Worm (Caenorhabditis elegans) whole organism, mixed stage, embryonic: Measurements from ENCODE around the gene C06A6.4.

ENCODE experiments used
- M03D4.4 ChIP-seq: sonication (generic microtip); optimal IDR thresholded peaks from 2 replicates; lab custom pipeline; 2017; ENCODE audit warnings: mild to moderate bottlenecking, missing genetic modification characterization, missing compliant biosample characterization
- bed-3 ChIP-seq: fragments of 200-800 bp; sonication (Bioruptor generic); optimal IDR thresholded peaks from 3 replicates; lab custom pipeline; 2018; ENCODE audit warnings: mild to moderate bottlenecking, missing genetic modification characterization, moderate library complexity, missing compliant biosample characterization
- blmp-1 ChIP-seq: fragments of 150-350 bp; optimal IDR thresholded peaks from 2 replicates; lab custom pipeline; 2014; ENCODE audit warnings: missing biosample characterization, missing genetic modification characterization
- ceh-39 ChIP-seq: fragments of 150-350 bp; optimal IDR thresholded peaks from 2 replicates; lab custom pipeline; 2014; ENCODE audit warnings: missing biosample characterization, missing genetic modification characterization
- ceh-43 ChIP-seq: fragments of 200-800 bp; sonication (Bioruptor generic); optimal IDR thresholded peaks from 2 replicates; lab custom pipeline; 2018; ENCODE audit warnings: mild to moderate bottlenecking, missing genetic modification characterization, moderate library complexity, missing compliant biosample characterization
- ceh-83 ChIP-seq: fragments of 200-800 bp; sonication (Bioruptor generic); optimal IDR thresholded peaks from 2 replicates; lab custom pipeline; 2018; ENCODE audit warnings: mild to moderate bottlenecking, missing genetic modification characterization, missing compliant biosample characterization
- ces-1 ChIP-seq: fragments of 150-350 bp; optimal IDR thresholded peaks from 2 replicates; lab custom pipeline; 2014; ENCODE audit warnings: missing biosample characterization, missing genetic modification reagents, missing genetic modification characterization
- cnd-1 ChIP-seq: fragments of 200-800 bp; sonication (Bioruptor generic); optimal IDR thresholded peaks from 2 replicates; lab custom pipeline; 2018; ENCODE audit warnings: mild to moderate bottlenecking, missing genetic modification characterization, missing compliant biosample characterization
- drap-1 ChIP-seq: fragments of 200-800 bp; sonication (Bioruptor generic); optimal IDR thresholded peaks from 3 replicates; lab custom pipeline; 2018; ENCODE audit warnings: mild to moderate bottlenecking, missing genetic modification characterization, missing compliant biosample characterization
- elt-3 ChIP-seq: fragments of 150-350 bp; optimal IDR thresholded peaks from 2 replicates; lab custom pipeline; 2014; ENCODE audit warnings: missing biosample characterization, missing genetic modification characterization
- flh-1 ChIP-seq: fragments of 200-800 bp; sonication (Bioruptor generic); optimal IDR thresholded peaks from 2 replicates; lab custom pipeline; 2018; ENCODE audit warnings: mild to moderate bottlenecking, missing genetic modification characterization, moderate library complexity, missing compliant biosample characterization
- hlh-1 ChIP-seq: fragments of 150-350 bp; optimal IDR thresholded peaks from 2 replicates; lab custom pipeline; 2014; ENCODE audit warnings: missing biosample characterization, missing genetic modification reagents, missing genetic modification characterization
- lin-13 ChIP-seq: fragments of 150-350 bp; optimal IDR thresholded peaks from 2 replicates; lab custom pipeline; 2014; ENCODE audit warnings: missing biosample characterization, missing genetic modification characterization
- lin-32 ChIP-seq: fragments of 200-800 bp; sonication (Bioruptor generic); optimal IDR thresholded peaks from 2 replicates; lab custom pipeline; 2018; ENCODE audit warnings: mild to moderate bottlenecking, missing genetic modification characterization, missing compliant biosample characterization
- lsy-2 ChIP-seq: fragments of 150-350 bp; optimal IDR thresholded peaks from 2 replicates; lab custom pipeline; 2014; ENCODE audit warnings: missing biosample characterization, missing genetic modification characterization
- mab-5 ChIP-seq: fragments of 150-350 bp; optimal IDR thresholded peaks from 2 replicates; lab custom pipeline; 2014; ENCODE audit warnings: missing biosample characterization, missing genetic modification characterization
- mep-1 ChIP-seq: fragments of 150-350 bp; optimal IDR thresholded peaks from 2 replicates; lab custom pipeline; 2017; ENCODE audit warnings: missing biosample characterization, missing genetic modification reagents, missing genetic modification characterization, inconsistent platforms
- mls-2 ChIP-seq: sonication (generic microtip); optimal IDR thresholded peaks from 2 replicates; lab custom pipeline; 2016; ENCODE audit warnings: mild to moderate bottlenecking, missing genetic modification characterization, moderate library complexity, missing compliant biosample characterization
- nhr-12 ChIP-seq: fragments of 150-350 bp; optimal IDR thresholded peaks from 2 replicates; lab custom pipeline; 2014; ENCODE audit warnings: missing biosample characterization, missing genetic modification characterization
- nhr-2 ChIP-seq: fragments of 150-350 bp; optimal IDR thresholded peaks from 2 replicates; lab custom pipeline; 2014; ENCODE audit warnings: missing biosample characterization, missing genetic modification characterization
- nhr-237 ChIP-seq: fragments of 150-350 bp; optimal IDR thresholded peaks from 2 replicates; lab custom pipeline; 2014; ENCODE audit warnings: missing biosample characterization, missing genetic modification characterization
- nhr-28 ChIP-seq: fragments of 150-350 bp; optimal IDR thresholded peaks from 2 replicates; lab custom pipeline; 2014; ENCODE audit warnings: missing biosample characterization, missing genetic modification characterization
- nhr-76 ChIP-seq: sonication (generic microtip); optimal IDR thresholded peaks from 2 replicates; lab custom pipeline; 2017; ENCODE audit warnings: missing biosample characterization, missing genetic modification characterization
- pha-4 ChIP-seq: fragments of 150-350 bp; optimal IDR thresholded peaks from 2 replicates; lab custom pipeline; 2018; ENCODE audit warnings: missing biosample characterization, missing genetic modification reagents, missing genetic modification characterization
- sem-2 ChIP-seq: fragments of 200-800 bp; sonication (Bioruptor generic); optimal IDR thresholded peaks from 2 replicates; lab custom pipeline; 2018; ENCODE audit warnings: mild to moderate bottlenecking, missing genetic modification characterization, missing compliant biosample characterization
- snpc-4 ChIP-seq: fragments of 150-350 bp; optimal IDR thresholded peaks from 2 replicates; lab custom pipeline; 2014; ENCODE audit warnings: missing biosample characterization, missing genetic modification characterization
- sptf-1 ChIP-seq: sonication (generic microtip); optimal IDR thresholded peaks from 2 replicates; lab custom pipeline; 2017; ENCODE audit warnings: mild to moderate bottlenecking, missing genetic modification characterization, moderate library complexity, missing compliant biosample characterization
- tbx-8 ChIP-seq: fragments of 200-800 bp; sonication (Bioruptor generic); optimal IDR thresholded peaks from 2 replicates; lab custom pipeline; 2018; ENCODE audit warnings: mild to moderate bottlenecking, missing genetic modification characterization, moderate library complexity, missing compliant biosample characterization
- unc-120 ChIP-seq: sonication (generic microtip); optimal IDR thresholded peaks from 2 replicates; lab custom pipeline; 2017; ENCODE audit warnings: missing genetic modification characterization, missing compliant biosample characterization; ENCODE audit not compliant: poor library complexity, severe bottlenecking
- unc-39 ChIP-seq: fragments of 150-350 bp; optimal IDR thresholded peaks from 2 replicates; lab custom pipeline; 2014; ENCODE audit warnings: missing biosample characterization, missing genetic modification characterization
- unc-62 ChIP-seq: fragments of 150-350 bp; optimal IDR thresholded peaks from 2 replicates; lab custom pipeline; 2014; ENCODE audit warnings: missing biosample characterization, missing genetic modification reagents, missing genetic modification characterization
- zip-8 ChIP-seq: fragments of 150-350 bp; optimal IDR thresholded peaks from 2 replicates; lab custom pipeline; 2014; ENCODE audit warnings: missing biosample characterization, missing genetic modification characterization
- ztf-11 ChIP-seq: fragments of 150-350 bp; optimal IDR thresholded peaks from 2 replicates; lab custom pipeline; 2014; ENCODE audit warnings: missing biosample characterization, missing genetic modification characterization

Gene C06A6.4

ce11 chrIV:7790151-7790691 lies 38.9 kb downstream of the C06A6.4 start:
- no peak for TF ChIP-seq hlh-1 (tag; lab: Kevin White, UChicago)
- no peak for TF ChIP-seq ceh-83
- TF ChIP-seq ces-1 (GFP tag; lab: Kevin White, UChicago), result no peak
- no peak for TF ChIP-seq sem-2
- no peak for TF ChIP-seq blmp-1 (tag; lab: Kevin White, UChicago)
- TF ChIP-seq mep-1 (tag; lab: Kevin White, UChicago), result no peak
- TF ChIP-seq pha-4 (tag; lab: Kevin White, UChicago), result no peak
- no peak for TF ChIP-seq snpc-4
- TF ChIP-seq drap-1 (GFP tag; lab: Kevin White, UChicago), result no peak
- TF ChIP-seq lsy-2, result no peak
- no peak for TF ChIP-seq unc-120 (tag; lab: Kevin White, UChicago)

ce11 chrIV:7789521-7789949 lies 39.6 kb downstream of the C06A6.4 start, which contains the start of gene imp-3:
TSS of gene imp-3 (minus strand) at chrIV:7789613.
- no peak for TF ChIP-seq cnd-1 (tag; lab: Kevin White, UChicago)
- no peak for TF ChIP-seq mls-2
- TF ChIP-seq nhr-237 (tag; lab: Kevin White, UChicago), result no peak
- TF ChIP-seq zip-8 (tag; lab: Kevin White, UChicago), result no peak
- TF ChIP-seq lsy-2, result peak; percentile 25
- no peak for TF ChIP-seq unc-120 (tag; lab: Kevin White, UChicago)
- TF ChIP-seq lin-13 (tag; lab: Kevin White, UChicago), result no peak
- no peak for TF ChIP-seq ceh-39 (tag; lab: Kevin White, UChicago)
- no peak for TF ChIP-seq unc-39
- TF ChIP-seq lin-32, result no peak
- TF ChIP-seq sem-2, result peak; percentile 17
- TF ChIP-seq mep-1 (tag; lab: Kevin White, UChicago), result no peak
- no peak for TF ChIP-seq elt-3 (tag; lab: Kevin White, UChicago)
- no peak for TF ChIP-seq sptf-1 (tag; lab: Kevin White, UChicago)
- TF ChIP-seq flh-1, result no peak
- TF ChIP-seq ceh-83, result no peak
- TF ChIP-seq drap-1 (GFP tag; lab: Kevin White, UChicago), result no peak
- no peak for TF ChIP-seq unc-62 (GFP tag; lab: Kevin White, UChicago)
- no peak for TF ChIP-seq blmp-1 (tag; lab: Kevin White, UChicago)
- TF ChIP-seq hlh-1 (tag; lab: Kevin White, UChicago), result peak; percentile 7
- no peak for TF ChIP-seq mab-5 (tag; lab: Kevin White, UChicago)
- TF ChIP-seq nhr-12 (tag; lab: Kevin White, UChicago), result no peak

DNA sequence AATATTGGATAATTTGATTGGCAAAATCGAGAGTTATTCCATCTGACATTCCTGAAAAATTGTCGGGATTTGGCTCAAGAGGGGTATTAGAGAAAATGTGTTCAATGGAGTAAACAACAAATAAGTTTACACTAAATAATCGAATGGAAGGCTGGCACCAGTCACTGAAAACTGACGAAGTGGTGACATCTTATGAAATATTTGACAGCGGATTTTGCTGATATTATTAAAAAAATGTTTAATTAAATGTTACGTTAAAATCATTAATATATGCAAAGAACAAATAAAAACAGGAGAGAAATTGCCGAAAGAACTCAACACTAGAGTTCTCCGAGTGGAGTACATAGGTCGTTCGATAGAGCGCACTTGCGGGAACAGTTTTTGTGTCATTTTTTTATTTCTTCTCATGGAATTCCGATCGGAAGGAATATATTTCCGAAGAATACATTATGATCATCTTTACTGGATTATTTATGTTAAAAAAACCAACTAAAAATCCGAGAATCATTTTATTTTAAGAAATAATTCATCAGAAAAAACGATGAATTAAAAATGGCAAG lies 43.5 kb downstream of the C06A6.4 start, which contains the start of gene tag-322:
TSS of gene tag-322 (minus strand) at position 51 of the 560 bp plus-strand sequence.
- TF ChIP-seq zip-8 (tag; lab: Kevin White, UChicago) (no peak), nhr-12 (tag; lab: Kevin White, UChicago) (no peak), bed-3 (GFP tag; lab: Kevin White, UChicago) (no peak), nhr-76 (no peak), ztf-11 (tag; lab: Kevin White, UChicago) (no peak), unc-39 (no peak), lsy-2 (peak; percentile 41), nhr-28 (tag; lab: Kevin White, UChicago) (no peak), ces-1 (GFP tag; lab: Kevin White, UChicago) (peak; percentile 15), mep-1 (tag; lab: Kevin White, UChicago) (peak; percentile 64), nhr-2 (tag; lab: Kevin White, UChicago) (no peak), blmp-1 (tag; lab: Kevin White, UChicago) (no peak), mls-2 (peak; percentile 17), cnd-1 (tag; lab: Kevin White, UChicago) (no peak)

ce11 chrIV:7783801-7784411 lies 45.2 kb downstream of the C06A6.4 start, which contains the start of gene tag-321:
TSS of gene tag-321 (minus strand) at chrIV:7783851.
- TF ChIP-seq ceh-43 (GFP tag; lab: Kevin White, UChicago) (no peak), nhr-237 (tag; lab: Kevin White, UChicago) (no peak), bed-3 (GFP tag; lab: Kevin White, UChicago) (no peak), blmp-1 (tag; lab: Kevin White, UChicago) (no peak), M03D4.4 (tag; lab: Kevin White, UChicago) (no peak), unc-62 (GFP tag; lab: Kevin White, UChicago) (no peak), sem-2 (no peak), ceh-83 (no peak), mls-2 (no peak), tbx-8 (GFP tag; lab: Kevin White, UChicago) (no peak), hlh-1 (tag; lab: Kevin White, UChicago) (no peak), ces-1 (GFP tag; lab: Kevin White, UChicago) (no peak), flh-1 (no peak), drap-1 (GFP tag; lab: Kevin White, UChicago) (no peak), cnd-1 (tag; lab: Kevin White, UChicago) (no peak), zip-8 (tag; lab: Kevin White, UChicago) (no peak), nhr-28 (tag; lab: Kevin White, UChicago) (no peak)
